Worm (Caenorhabditis elegans) whole organism, L3 larva: ENCODE data around the gene chk-1.

Experiments used
- R02D3.7 ChIP-seq: fragments of 150-350 bp; optimal IDR thresholded peaks from 2 replicates; lab custom pipeline; 2014; ENCODE audit warnings: missing biosample characterization, missing genetic modification characterization
- aly-2 ChIP-seq: fragments of 150-350 bp; optimal IDR thresholded peaks from 2 replicates; lab custom pipeline; 2014; ENCODE audit warnings: missing biosample characterization, missing genetic modification characterization
- ama-1 ChIP-seq: fragments of 150-350 bp; optimal IDR thresholded peaks from 2 replicates; lab custom pipeline; 2018
- ceh-9 ChIP-seq: sonication (generic microtip); optimal IDR thresholded peaks from 2 replicates; lab custom pipeline; 2018; ENCODE audit warnings: missing biosample characterization, missing genetic modification characterization
- daf-12 ChIP-seq: fragments of 150-350 bp; optimal IDR thresholded peaks from 2 replicates; lab custom pipeline; 2014; ENCODE audit warnings: missing biosample characterization, missing genetic modification reagents, missing genetic modification characterization
- egl-27 ChIP-seq: sonication (generic microtip); optimal IDR thresholded peaks from 4 replicates; lab custom pipeline; 2017; ENCODE audit warnings: missing biosample characterization, missing genetic modification reagents, missing genetic modification characterization
- egl-5 ChIP-seq: fragments of 150-350 bp; optimal IDR thresholded peaks from 2 replicates; lab custom pipeline; 2017; ENCODE audit warnings: missing biosample characterization, missing genetic modification reagents, missing genetic modification characterization, inconsistent platforms
- elt-1 ChIP-seq: fragments of 150-350 bp; optimal IDR thresholded peaks from 2 replicates; lab custom pipeline; 2014; ENCODE audit warnings: missing biosample characterization, missing genetic modification characterization
- elt-2 ChIP-seq: sonication (generic microtip); optimal IDR thresholded peaks from 2 replicates; lab custom pipeline; 2016; ENCODE audit warnings: missing genetic modification reagents, mild to moderate bottlenecking, missing genetic modification characterization, missing compliant biosample characterization
- elt-3 ChIP-seq, 3 experiments: fragments of 150-350 bp in 1 of 3; sonication (generic microtip) in 2 of 3; optimal IDR thresholded peaks; 2 replicates in 2 of 3; 4 replicates in 1 of 3; lab custom pipeline; 2014 to 2017; ENCODE audit warnings: missing biosample characterization in 3 of 3, missing genetic modification characterization in 3 of 3
- eor-1 ChIP-seq, 2 experiments: fragments of 150-350 bp; optimal IDR thresholded peaks; 2 replicates each; lab custom pipeline; 2014 to 2018; ENCODE audit warnings: missing biosample characterization in 2 of 2, missing genetic modification characterization in 2 of 2
- fkh-10 ChIP-seq: sonication (generic microtip); optimal IDR thresholded peaks from 2 replicates; lab custom pipeline; 2017; ENCODE audit warnings: missing biosample characterization, missing genetic modification reagents, missing genetic modification characterization
- fkh-2 ChIP-seq: fragments of 150-350 bp; optimal IDR thresholded peaks from 2 replicates; lab custom pipeline; 2014; ENCODE audit warnings: missing biosample characterization, missing genetic modification reagents, missing genetic modification characterization
- fos-1 ChIP-seq: fragments of 150-350 bp; optimal IDR thresholded peaks from 2 replicates; lab custom pipeline; 2014; ENCODE audit warnings: missing biosample characterization, missing genetic modification characterization
- hmg-11 ChIP-seq: sonication (generic microtip); optimal IDR thresholded peaks from 2 replicates; lab custom pipeline; 2016; ENCODE audit warnings: missing genetic modification characterization, missing compliant biosample characterization
- jun-1 ChIP-seq: fragments of 150-350 bp; optimal IDR thresholded peaks from 2 replicates; lab custom pipeline; 2014; ENCODE audit warnings: missing biosample characterization, missing genetic modification reagents, missing genetic modification characterization
- lin-15B ChIP-seq: fragments of 150-350 bp; optimal IDR thresholded peaks from 2 replicates; lab custom pipeline; 2014; ENCODE audit warnings: missing biosample characterization, missing genetic modification characterization
- lin-39 ChIP-seq: fragments of 150-350 bp; optimal IDR thresholded peaks from 2 replicates; lab custom pipeline; 2018; ENCODE audit warnings: missing biosample characterization, missing genetic modification reagents, missing genetic modification characterization
- lsy-12 ChIP-seq: sonication (generic microtip); optimal IDR thresholded peaks from 2 replicates; lab custom pipeline; 2016; ENCODE audit warnings: mild to moderate bottlenecking, missing genetic modification characterization, missing compliant biosample characterization
- nfya-1 ChIP-seq: sonication (generic microtip); optimal IDR thresholded peaks from 2 replicates; lab custom pipeline; 2017; ENCODE audit warnings: missing genetic modification characterization, mild to moderate bottlenecking, missing compliant biosample characterization, antibody characterized with exemption, moderate library complexity; ENCODE audit not compliant: insufficient read depth
- nhr-12 ChIP-seq: fragments of 150-350 bp; optimal IDR thresholded peaks from 2 replicates; lab custom pipeline; 2014; ENCODE audit warnings: missing biosample characterization, missing genetic modification characterization
- nhr-23 ChIP-seq: fragments of 150-350 bp; optimal IDR thresholded peaks from 2 replicates; lab custom pipeline; 2014; ENCODE audit warnings: missing biosample characterization, missing genetic modification reagents, missing genetic modification characterization
- nhr-67 ChIP-seq: fragments of 150-350 bp; optimal IDR thresholded peaks from 2 replicates; lab custom pipeline; 2014; ENCODE audit warnings: missing biosample characterization, missing genetic modification characterization
- nhr-76 ChIP-seq: fragments of 150-350 bp; sonication (generic microtip); optimal IDR thresholded peaks from 5 replicates; lab custom pipeline; 2014; ENCODE audit warnings: missing biosample characterization, missing genetic modification characterization
- pqm-1 ChIP-seq: fragments of 150-350 bp; optimal IDR thresholded peaks from 2 replicates; lab custom pipeline; 2017; ENCODE audit warnings: missing biosample characterization, missing genetic modification characterization, inconsistent platforms
- skn-1 ChIP-seq: fragments of 150-350 bp; optimal IDR thresholded peaks from 2 replicates; lab custom pipeline; 2014; ENCODE audit warnings: missing biosample characterization, missing genetic modification characterization
- snpc-4 ChIP-seq: fragments of 150-350 bp; optimal IDR thresholded peaks from 2 replicates; lab custom pipeline; 2014; ENCODE audit warnings: missing biosample characterization, missing genetic modification characterization
- tbx-2 ChIP-seq: sonication (generic microtip); optimal IDR thresholded peaks from 2 replicates; lab custom pipeline; 2016; ENCODE audit warnings: mild to moderate bottlenecking, missing genetic modification characterization, missing compliant biosample characterization
- unc-39 ChIP-seq: sonication (generic microtip); optimal IDR thresholded peaks from 4 replicates; lab custom pipeline; 2017; ENCODE audit warnings: missing biosample characterization, missing genetic modification characterization
- unc-62 ChIP-seq: fragments of 150-350 bp; sonication (generic microtip); optimal IDR thresholded peaks from 4 replicates; lab custom pipeline; 2014; ENCODE audit warnings: missing biosample characterization, missing genetic modification reagents, missing genetic modification characterization
- zag-1 ChIP-seq: fragments of 150-350 bp; optimal IDR thresholded peaks from 2 replicates; lab custom pipeline; 2014; ENCODE audit warnings: missing biosample characterization, missing genetic modification characterization
- ztf-11 ChIP-seq: fragments of 150-350 bp; optimal IDR thresholded peaks from 2 replicates; lab custom pipeline; 2014; ENCODE audit warnings: missing biosample characterization, missing genetic modification characterization
- ztf-4 ChIP-seq: fragments of 150-350 bp; optimal IDR thresholded peaks from 2 replicates; lab custom pipeline; 2014; ENCODE audit warnings: missing biosample characterization, missing genetic modification characterization

The chk-1 gene

DNA sequence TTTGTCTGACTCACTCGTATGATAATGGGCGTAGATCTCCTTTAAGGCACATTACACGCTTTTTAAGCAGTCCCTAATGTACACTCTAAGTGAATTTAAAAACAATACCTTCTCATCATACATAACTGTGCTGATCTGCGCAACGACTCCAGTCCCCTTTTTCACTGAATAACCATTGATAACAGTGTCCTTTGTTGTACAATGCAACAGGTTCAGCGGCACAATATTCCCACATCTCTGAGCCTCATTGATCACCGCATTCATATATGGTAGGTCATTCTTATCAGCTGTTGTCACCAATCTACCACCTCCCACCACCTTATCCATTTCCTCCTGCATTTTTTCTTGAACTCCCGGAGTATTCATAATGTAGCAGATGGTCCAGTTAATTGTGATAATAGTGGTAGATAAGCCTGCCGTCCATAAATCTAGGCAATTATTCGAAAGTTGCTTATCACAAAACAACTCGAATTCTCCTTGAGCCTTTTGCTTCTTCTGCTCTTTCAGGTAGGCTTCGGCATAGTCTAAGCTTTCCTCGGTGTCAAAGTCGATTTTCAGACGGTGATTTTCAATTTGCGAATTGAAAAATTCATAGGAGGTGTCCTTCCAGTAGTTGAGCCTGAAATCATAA, 42.6 kb upstream of the chk-1 start:
- TF ChIP-seq R02D3.7 (no peak), elt-1 (tag; lab: Kevin White, UChicago) (no peak), unc-39 (tag; lab: Kevin White, UChicago) (no peak), fkh-10 (GFP tag; lab: Kevin White, UChicago) (no peak), hmg-11 (no peak), lin-15B (no peak), ceh-9 (no peak), nhr-12 (tag; lab: Kevin White, UChicago) (no peak), tbx-2 (tag; lab: Kevin White, UChicago) (no peak), nhr-67 (tag; lab: Kevin White, UChicago) (no peak), snpc-4 (tag; lab: Kevin White, UChicago) (no peak), pqm-1 (tag; lab: Kevin White, UChicago) (no peak), elt-2 (tag; lab: Kevin White, UChicago) (no peak), elt-3 (tag; optimal IDR thresholded peaks at IDR 0.05; lab: Kevin White, UChicago) (no peak), egl-27 (tag; lab: Kevin White, UChicago) (no peak), lsy-12 (tag; lab: Kevin White, UChicago) (no peak), ama-1 (no peak), skn-1 (no peak), jun-1 (tag; lab: Kevin White, UChicago) (no peak), egl-5 (tag; lab: Kevin White, UChicago) (no peak)
- TF ChIP-seq, all 47 proteins: peak for 0

- no peak for TF ChIP-seq lin-39 (tag; lab: Kevin White, UChicago)
- no peak for TF ChIP-seq fkh-10 (GFP tag; lab: Kevin White, UChicago)
- no peak for TF ChIP-seq nhr-76 (tag; lab: Kevin White, UChicago)
- no peak for TF ChIP-seq unc-62
- no peak for TF ChIP-seq ama-1
- TF ChIP-seq nhr-67 (tag; lab: Kevin White, UChicago) = no peak
- TF ChIP-seq lin-15B = no peak
- no peak for TF ChIP-seq ztf-4
- no peak for TF ChIP-seq daf-12 (tag; lab: Kevin White, UChicago)
- no peak for TF ChIP-seq ztf-11 (tag; lab: Kevin White, UChicago)
- TF ChIP-seq zag-1 (tag; lab: Kevin White, UChicago) = no peak
- no peak for TF ChIP-seq elt-3 (tag; optimal IDR thresholded peaks at IDR 0.05; lab: Kevin White, UChicago)
Measured at ce11 chrV:3800378-3800777, 41.1 kb upstream of the chk-1 start, which contains the start of gene srt-30. Gene srt-30 (minus strand): TSS chrV:3800478.

DNA sequence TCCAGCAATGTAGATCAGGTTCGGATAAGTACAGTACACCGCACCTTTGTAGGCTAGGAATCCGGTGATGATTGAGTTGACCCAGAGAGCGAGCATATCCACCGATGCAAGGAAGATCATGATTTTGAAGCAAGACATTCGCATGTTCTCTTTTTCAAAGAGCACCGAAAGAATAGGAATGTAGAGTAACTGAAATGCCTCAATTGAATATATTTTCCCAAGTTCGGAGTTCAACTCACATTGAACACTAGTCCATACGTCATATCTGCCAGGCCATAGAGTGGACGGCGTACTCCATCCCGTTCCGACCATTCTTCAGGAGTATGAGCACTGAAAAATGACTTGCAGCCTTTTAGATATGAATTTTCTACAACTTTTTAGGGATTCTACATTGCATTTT, 40.5 kb upstream of the chk-1 start:
- TF ChIP-seq aly-2 (tag; lab: Kevin White, UChicago) (no peak), fos-1 (tag; lab: Kevin White, UChicago) (no peak), nhr-23 (tag; lab: Kevin White, UChicago) (no peak), nfya-1 (tag; lab: Kevin White, UChicago) (no peak), R02D3.7 (no peak), unc-39 (tag; lab: Kevin White, UChicago) (no peak), tbx-2 (tag; lab: Kevin White, UChicago) (no peak)

- TF ChIP-seq pqm-1 (tag; lab: Kevin White, UChicago) (no peak), skn-1 (no peak), egl-27 (tag; lab: Kevin White, UChicago) (no peak), fos-1 (tag; lab: Kevin White, UChicago) (no peak), daf-12 (tag; lab: Kevin White, UChicago) (no peak), nhr-76 (tag; lab: Kevin White, UChicago) (no peak), eor-1 (tag; optimal IDR thresholded peaks at IDR 0.05; lab: Kevin White, UChicago) (no peak), lsy-12 (tag; lab: Kevin White, UChicago) (no peak), elt-1 (tag; lab: Kevin White, UChicago) (no peak), fkh-2 (tag; lab: Kevin White, UChicago) (no peak), unc-62 (no peak), ceh-9 (no peak)
- TF ChIP-seq, all 47 proteins: peak for 0
Measured at ce11 chrV:3790424-3790823, 31.2 kb upstream of the chk-1 start.

DNA sequence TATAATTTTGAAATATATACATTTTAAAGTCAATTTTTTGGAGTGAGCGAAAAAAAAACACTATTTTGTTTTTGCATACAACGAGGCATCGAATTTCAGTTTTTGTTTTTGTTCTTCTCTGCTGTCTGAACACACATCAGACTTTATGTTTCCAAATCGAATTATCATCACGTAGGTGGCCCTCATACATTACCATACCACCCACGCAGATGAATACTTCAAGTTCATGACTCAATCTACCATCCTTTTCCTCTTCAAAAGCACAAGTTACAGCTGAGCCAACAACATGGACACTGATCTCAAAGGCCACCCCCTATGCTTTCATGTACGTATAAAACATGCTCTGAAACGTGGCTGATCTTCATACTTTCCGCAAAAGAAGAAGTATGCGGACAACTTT, 30.5 kb upstream of the chk-1 start, which contains the start of gene R08F11.7:
TSS of gene R08F11.7 (plus strand) at position 301 of the 400 bp plus-strand sequence.
- TF ChIP-seq nhr-23 (tag; lab: Kevin White, UChicago) = no peak
